Fruit fly (Drosophila melanogaster) Kc167 (cell line): ENCODE measurements around the gene baf.

Experiments used
- Myc ChIP-seq: fragments of >200 bp; optimal IDR thresholded peaks from 2 replicates; lab custom pipeline; 2017; ENCODE audit warnings: missing external identifiers
- Sin3A ChIP-seq: fragments of >200 bp; optimal IDR thresholded peaks from 2 replicates; lab custom pipeline; 2018; ENCODE audit warnings: missing external identifiers
- h ChIP-seq: fragments of >200 bp; optimal IDR thresholded peaks from 3 replicates; lab custom pipeline; 2018; ENCODE audit warnings: missing external identifiers
- psq ChIP-seq: fragments of >200 bp; optimal IDR thresholded peaks from 2 replicates; lab custom pipeline; 2017; ENCODE audit warnings: missing external identifiers

- no peak for TF ChIP-seq psq
- no peak for TF ChIP-seq Sin3A
- no peak for TF ChIP-seq h (lab: Kevin White, UChicago)
- TF ChIP-seq Myc (lab: Kevin White, UChicago) = no peak
Measured at dm6 chr2L:7998080-7998457, 31.2 kb upstream of the baf start, which contains the start of gene CG7227.
